Fruit fly (Drosophila melanogaster) S2 (cell line): Measurements from ENCODE around the gene Efhc1.1.

Source experiments
- CG8478 ChIP-seq: fragments of >200 bp; optimal IDR thresholded peaks from 2 replicates; lab custom pipeline; 2018
- CTCF ChIP-seq, 2 experiments: fragments of >200 bp; optimal IDR thresholded peaks; 2 replicates each; lab custom pipeline; 2018

The Efhc1.1 gene

dm6 chrX:15783610-15784009, at the start of gene Efhc1.1:
Gene Efhc1.1 (minus strand): TSS chrX:15783710.
- TF ChIP-seq CTCF (optimal IDR thresholded peaks at IDR 0.05; lab: Kevin White, UChicago) (no peak), CG8478 (lab: Kevin White, UChicago) (no peak)

- TF ChIP-seq CG8478 (lab: Kevin White, UChicago) (no peak), CTCF (optimal IDR thresholded peaks at IDR 0.05; lab: Kevin White, UChicago) (no peak)
These were observed 38.9 kb upstream of the Efhc1.1 start for dm6 chrX:15822363-15822762.

dm6 chrX:15818608-15819184, 35.2 kb upstream of the Efhc1.1 start:
- TF ChIP-seq CTCF (optimal IDR thresholded peaks at IDR 0.05; lab: Kevin White, UChicago) (no peak), CG8478 (lab: Kevin White, UChicago) (no peak)

dm6 chrX:15817823-15818222, 34.3 kb upstream of the Efhc1.1 start:
- TF ChIP-seq CG8478 (lab: Kevin White, UChicago), result no peak

dm6 chrX:15816905-15817304, 33.4 kb upstream of the Efhc1.1 start:
- TF ChIP-seq CG8478 (lab: Kevin White, UChicago) (no peak), CTCF (optimal IDR thresholded peaks at IDR 0.05; lab: Kevin White, UChicago) (no peak)

- no peak for TF ChIP-seq CTCF (optimal IDR thresholded peaks at IDR 0.05; lab: Kevin White, UChicago)
- TF ChIP-seq CG8478 (lab: Kevin White, UChicago), result no peak
These were observed 32.6 kb upstream of the Efhc1.1 start for dm6 chrX:15816127-15816526.

dm6 chrX:15814485-15814884, 31.0 kb upstream of the Efhc1.1 start:
- TF ChIP-seq CG8478 (lab: Kevin White, UChicago) (no peak), CTCF (optimal IDR thresholded peaks at IDR 0.05; lab: Kevin White, UChicago) (no peak)

- TF ChIP-seq CG8478 (lab: Kevin White, UChicago) (no peak), CTCF (optimal IDR thresholded peaks at IDR 0.05; lab: Kevin White, UChicago) (no peak)
These were observed 29.7 kb upstream of the Efhc1.1 start for dm6 chrX:15813224-15813623.

- TF ChIP-seq CTCF (optimal IDR thresholded peaks at IDR 0.05; lab: Kevin White, UChicago) (no peak), CG8478 (lab: Kevin White, UChicago) (no peak)
These were observed 29.1 kb upstream of the Efhc1.1 start for dm6 chrX:15812615-15812995.

- TF ChIP-seq CTCF (optimal IDR thresholded peaks at IDR 0.05; lab: Kevin White, UChicago), result no peak
- TF ChIP-seq CG8478 (lab: Kevin White, UChicago), result no peak
These were observed 28.4 kb upstream of the Efhc1.1 start for dm6 chrX:15811666-15812614.

dm6 chrX:15809255-15809654, 25.7 kb upstream of the Efhc1.1 start, which contains the start of gene CG8509:
Gene CG8509 (plus strand): TSS chrX:15809555.
- TF ChIP-seq CG8478 (lab: Kevin White, UChicago) (no peak), CTCF (optimal IDR thresholded peaks at IDR 0.05; lab: Kevin White, UChicago) (no peak)

- TF ChIP-seq CTCF (optimal IDR thresholded peaks at IDR 0.05; lab: Kevin White, UChicago), result no peak
- TF ChIP-seq CG8478 (lab: Kevin White, UChicago), result no peak
These were observed 24.4 kb upstream of the Efhc1.1 start for dm6 chrX:15807915-15808314.

dm6 chrX:15805523-15805922, 22.0 kb upstream of the Efhc1.1 start:
- no peak for TF ChIP-seq CG8478 (lab: Kevin White, UChicago)
- no peak for TF ChIP-seq CTCF (optimal IDR thresholded peaks at IDR 0.05; lab: Kevin White, UChicago)

dm6 chrX:15804790-15805189, 21.3 kb upstream of the Efhc1.1 start:
- TF ChIP-seq CTCF (optimal IDR thresholded peaks at IDR 0.05; lab: Kevin White, UChicago) (no peak), CG8478 (lab: Kevin White, UChicago) (no peak)

dm6 chrX:15803764-15804563, 20.5 kb upstream of the Efhc1.1 start, which contains the start of the genes PGRP-LE and sd:
Gene PGRP-LE (minus strand): TSS chrX:15803880.
Gene sd (plus strand): TSS chrX:15804370.
- TF ChIP-seq CG8478 (lab: Kevin White, UChicago), result no peak
- TF ChIP-seq CTCF (optimal IDR thresholded peaks at IDR 0.05; lab: Kevin White, UChicago), result no peak
